Worm (Caenorhabditis elegans) whole organism, young adult: ENCODE results near the gene nmad-1.

Experiments used
- cebp-2 ChIP-seq: fragments of 200-800 bp; sonication (Bioruptor generic); IDR thresholded peaks from 2 replicates; pipeline ENCODE4 v1.3.6; 2022; ENCODE audit warnings: missing genetic modification characterization, missing compliant biosample characterization
- ceh-91 ChIP-seq: fragments of 200-800 bp; sonication (Bioruptor generic); IDR thresholded peaks from 2 replicates; pipeline ENCODE4 v1.3.6; 2022; ENCODE audit warnings: missing genetic modification reagents, missing genetic modification characterization, missing compliant biosample characterization
- egl-18 ChIP-seq: fragments of 200-800 bp; sonication (Bioruptor generic); IDR thresholded peaks from 2 replicates; pipeline ENCODE4 v1.3.6; 2022; ENCODE audit warnings: missing genetic modification reagents, missing genetic modification characterization, missing compliant biosample characterization
- hlh-12 ChIP-seq: sonication (generic microtip); optimal IDR thresholded peaks from 2 replicates; lab custom pipeline; 2016; ENCODE audit warnings: missing genetic modification characterization, missing compliant biosample characterization
- hmg-20 ChIP-seq: fragments of 200-800 bp; sonication (Bioruptor generic); IDR thresholded peaks from 2 replicates; pipeline ENCODE4 v1.3.6; 2022; ENCODE audit warnings: missing genetic modification reagents, missing genetic modification characterization, missing compliant biosample characterization
- hsf-1 ChIP-seq: fragments of 200-800 bp; sonication (Bioruptor generic); IDR thresholded peaks from 2 replicates; pipeline ENCODE4 v1.3.6; 2022; ENCODE audit warnings: missing genetic modification reagents, missing genetic modification characterization, missing compliant biosample characterization
- let-526 ChIP-seq: fragments of 200-800 bp; sonication (Bioruptor generic); IDR thresholded peaks from 2 replicates; pipeline ENCODE4 v1.3.6; 2022; ENCODE audit warnings: missing genetic modification reagents, missing genetic modification characterization, missing compliant biosample characterization
- let-607 ChIP-seq, 2 experiments: fragments of 200-800 bp in 1 of 2; sonication (Bioruptor generic) in 1 of 2; sonication (generic microtip) in 1 of 2; optimal IDR thresholded peaks; 2 replicates each; lab custom pipeline; 2016 to 2018; ENCODE audit warnings: mild to moderate bottlenecking in 2 of 2, missing compliant biosample characterization in 2 of 2, missing genetic modification characterization in 2 of 2, moderate library complexity in 2 of 2, missing genotype in 1 of 2
- lin-40 ChIP-seq: sonication (generic microtip); optimal IDR thresholded peaks from 2 replicates; lab custom pipeline; 2016; ENCODE audit warnings: missing genetic modification characterization, mild to moderate bottlenecking, missing compliant biosample characterization, missing genotype, missing genetic modification reagents
- mel-28 ChIP-seq: sonication (generic microtip); optimal IDR thresholded peaks from 2 replicates; lab custom pipeline; 2016; ENCODE audit warnings: borderline replicate concordance, mild to moderate bottlenecking, missing genetic modification characterization, missing compliant biosample characterization
- nfya-1 ChIP-seq: sonication (generic microtip); optimal IDR thresholded peaks from 2 replicates; lab custom pipeline; 2017; ENCODE audit warnings: antibody characterized with exemption, missing compliant biosample characterization, missing genetic modification characterization, borderline replicate concordance; ENCODE audit not compliant: insufficient read depth
- snpc-3.4 ChIP-seq: sonication (generic microtip); optimal IDR thresholded peaks from 2 replicates; lab custom pipeline; 2017; ENCODE audit warnings: missing genetic modification characterization, mild to moderate bottlenecking, missing compliant biosample characterization, antibody characterized with exemption, moderate library complexity, missing genotype, missing genetic modification reagents
- tlf-1 ChIP-seq: fragments of 200-800 bp; sonication (Bioruptor generic); optimal IDR thresholded peaks from 2 replicates; lab custom pipeline; 2018; ENCODE audit warnings: mild to moderate bottlenecking, missing genetic modification characterization, missing compliant biosample characterization
- unc-130 ChIP-seq: sonication (generic microtip); optimal IDR thresholded peaks from 2 replicates; lab custom pipeline; 2016; ENCODE audit warnings: missing genetic modification reagents, missing genetic modification characterization, missing compliant biosample characterization

DNA sequence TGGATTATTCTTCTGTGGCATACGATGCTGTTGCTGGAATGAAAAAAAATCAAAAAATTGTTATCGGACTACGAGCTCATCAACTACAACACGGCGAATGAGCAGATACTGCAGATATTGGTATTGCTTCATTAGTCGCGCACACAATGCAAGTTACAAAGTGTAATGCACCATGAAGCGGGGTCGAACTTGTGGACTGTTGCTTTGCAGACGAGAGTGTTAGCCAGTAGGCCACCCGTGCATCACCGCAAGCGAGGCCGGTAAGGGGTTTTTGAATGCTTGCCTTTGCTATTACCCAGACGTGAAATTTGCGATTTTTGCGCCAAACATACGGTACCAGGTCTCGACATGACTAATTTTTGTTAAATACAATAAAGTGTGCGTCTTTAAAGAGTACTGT is 47.3 kb upstream of the nmad-1 start:
- peak; percentile 33; the same call in 1 of the 2 replicates for TF ChIP-seq hsf-1 (GFP tag; lab: Robert Waterston, UW)
- TF ChIP-seq hmg-20 (GFP tag; lab: Robert Waterston, UW), result peak; percentile 77; the same call in 1 of the 2 replicates
- TF ChIP-seq let-526 (GFP tag; lab: Robert Waterston, UW), result no peak
- peak; percentile 79; the same call in 1 of the 2 replicates for TF ChIP-seq egl-18 (GFP tag; lab: Robert Waterston, UW)
- peak; percentile 91; the same call in 1 of the 2 replicates for TF ChIP-seq cebp-2
- TF ChIP-seq hlh-12 (tag; lab: Kevin White, UChicago), result no peak
- peak; percentile 72 for TF ChIP-seq snpc-3.4 (tag; lab: Kevin White, UChicago)
- peak; percentile 50 to 70 for TF ChIP-seq let-607 (tag; optimal IDR thresholded peaks at IDR 0.05; lab: Kevin White, UChicago)
- peak; percentile 47 for TF ChIP-seq ceh-91 (GFP tag; lab: Robert Waterston, UW)
- no peak for TF ChIP-seq mel-28 (tag; lab: Kevin White, UChicago)
- TF ChIP-seq nfya-1 (tag; lab: Kevin White, UChicago), result no peak
- TF ChIP-seq lin-40, result peak; percentile 80
- peak; percentile 74 for TF ChIP-seq tlf-1 (GFP tag; lab: Kevin White, UChicago)
- TF ChIP-seq unc-130 (GFP tag; lab: Kevin White, UChicago), result peak; percentile 84
